Fruit fly (Drosophila melanogaster) whole organism, embryonic: ENCODE measurements around the gene CG34300.

ENCODE experiments used
- Atf6 ChIP-seq: fragments of 200-800 bp; sonication (Bioruptor generic); IDR thresholded peaks from 2 replicates; pipeline ENCODE4 v1.3.6; 2022; ENCODE audit warnings: missing biosample characterization, missing genetic modification characterization
- CG14441 ChIP-seq: fragments of 200-800 bp; sonication (Bioruptor generic); IDR thresholded peaks from 2 replicates; pipeline ENCODE4 v1.3.6; 2022; ENCODE audit warnings: missing biosample characterization, missing genetic modification characterization
- CG16779 ChIP-seq: fragments of 200-800 bp; sonication (Bioruptor generic); IDR thresholded peaks from 2 replicates; pipeline ENCODE4 v1.3.6; 2022; ENCODE audit warnings: missing biosample characterization, missing genetic modification characterization
- CG16863 ChIP-seq: fragments of 200-800 bp; sonication (Bioruptor generic); optimal IDR thresholded peaks from 3 replicates; lab custom pipeline; 2016; ENCODE audit warnings: missing biosample characterization, missing genetic modification characterization
- CG17328 ChIP-seq: fragments of 200-800 bp; sonication (Bioruptor generic); IDR thresholded peaks from 2 replicates; pipeline ENCODE4 v1.3.6; 2022; ENCODE audit warnings: missing biosample characterization, missing genetic modification characterization
- CG17359 ChIP-seq: fragments of 200-800 bp; sonication (Bioruptor generic); optimal IDR thresholded peaks from 3 replicates; lab custom pipeline; 2018; ENCODE audit warnings: missing biosample characterization, mild to moderate bottlenecking, missing genetic modification characterization, moderate library complexity
- CG2678 ChIP-seq: fragments of 200-800 bp; sonication (Bioruptor generic); optimal IDR thresholded peaks from 3 replicates; lab custom pipeline; 2019; ENCODE audit warnings: missing biosample characterization, mild to moderate bottlenecking, missing genetic modification characterization, moderate library complexity
- CG2875 ChIP-seq: fragments of 200-800 bp; sonication (Bioruptor generic); optimal IDR thresholded peaks from 2 replicates; lab custom pipeline; 2017; ENCODE audit warnings: missing biosample characterization, mild to moderate bottlenecking, missing genetic modification characterization, missing genetic modification reagents
- CG30403 ChIP-seq: fragments of 200-800 bp; sonication (Bioruptor generic); optimal IDR thresholded peaks from 3 replicates; lab custom pipeline; 2016; ENCODE audit warnings: missing biosample characterization, missing genetic modification characterization
- CG3065 ChIP-seq: fragments of 200-800 bp; sonication (Bioruptor generic); optimal IDR thresholded peaks from 2 replicates; lab custom pipeline; 2016; ENCODE audit warnings: missing biosample characterization, missing genetic modification characterization
- CG31224 ChIP-seq: fragments of 200-800 bp; sonication (Bioruptor generic); IDR thresholded peaks from 2 replicates; pipeline ENCODE4 v1.3.6; 2022; ENCODE audit warnings: missing biosample characterization, missing genetic modification characterization
- CG32532 ChIP-seq: fragments of 200-800 bp; sonication (Bioruptor generic); IDR thresholded peaks from 2 replicates; pipeline ENCODE4 v1.3.6; 2022; ENCODE audit warnings: missing biosample characterization, missing genetic modification characterization
- CG3995 ChIP-seq: fragments of 200-800 bp; sonication (Bioruptor generic); optimal IDR thresholded peaks from 3 replicates; lab custom pipeline; 2016; ENCODE audit warnings: missing biosample characterization, missing genetic modification characterization
- CG4282 ChIP-seq: fragments of 200-800 bp; sonication (Bioruptor generic); optimal IDR thresholded peaks from 2 replicates; lab custom pipeline; 2016; ENCODE audit warnings: missing biosample characterization, missing genetic modification characterization
- CG8924 ChIP-seq: fragments of 200-800 bp; optimal IDR thresholded peaks from 3 replicates; lab custom pipeline; 2019; ENCODE audit warnings: missing biosample characterization, mild to moderate bottlenecking, missing genetic modification characterization, moderate library complexity
- CG9817 ChIP-seq: fragments of 200-800 bp; sonication (Bioruptor generic); optimal IDR thresholded peaks from 2 replicates; lab custom pipeline; 2018; ENCODE audit warnings: missing biosample characterization, mild to moderate bottlenecking, missing genetic modification characterization, moderate library complexity
- CG9932 ChIP-seq: fragments of 200-800 bp; sonication (Bioruptor generic); IDR thresholded peaks from 2 replicates; pipeline ENCODE4 v1.3.6; 2022; ENCODE audit warnings: missing biosample characterization, missing genetic modification characterization
- Drgx ChIP-seq: fragments of 200-800 bp; sonication (Bioruptor generic); IDR thresholded peaks from 2 replicates; pipeline ENCODE4 v1.3.6; 2022; ENCODE audit warnings: missing biosample characterization, missing genetic modification characterization
- HLH3B ChIP-seq: fragments of 200-800 bp; sonication (Bioruptor generic); IDR thresholded peaks from 2 replicates; pipeline ENCODE4 v1.3.6; 2022; ENCODE audit warnings: missing biosample characterization, missing genetic modification characterization
- HLH54F ChIP-seq: fragments of 200-800 bp; sonication (Bioruptor generic); optimal IDR thresholded peaks from 3 replicates; lab custom pipeline; 2016; ENCODE audit warnings: missing biosample characterization, missing genetic modification characterization
- Meics ChIP-seq: fragments of 200-800 bp; sonication (Bioruptor generic); optimal IDR thresholded peaks from 2 replicates; lab custom pipeline; 2017; ENCODE audit warnings: missing biosample characterization, mild to moderate bottlenecking, missing genetic modification characterization
- Mes4 ChIP-seq: fragments of 200-800 bp; sonication (Bioruptor generic); optimal IDR thresholded peaks from 2 replicates; lab custom pipeline; 2016; ENCODE audit warnings: missing biosample characterization, missing genetic modification characterization
- Mrtf ChIP-seq: fragments of 200-800 bp; sonication (Bioruptor generic); IDR thresholded peaks from 3 replicates; pipeline ENCODE4 v1.3.6; 2022; ENCODE audit warnings: missing biosample characterization, missing genetic modification characterization
- NFAT ChIP-seq: fragments of 200-800 bp; sonication (Bioruptor generic); IDR thresholded peaks from 2 replicates; pipeline ENCODE4 v1.3.6; 2022; ENCODE audit warnings: missing biosample characterization, missing genetic modification characterization
- Opbp ChIP-seq: fragments of 200-800 bp; sonication (Bioruptor generic); IDR thresholded peaks from 3 replicates; pipeline ENCODE4 v1.3.6; 2022; ENCODE audit warnings: missing biosample characterization, missing genetic modification characterization; ENCODE audit not compliant: partially characterized antibody
- Ptx1 ChIP-seq: fragments of 200-800 bp; sonication (Bioruptor generic); IDR thresholded peaks from 2 replicates; pipeline ENCODE4 v1.3.6; 2022; ENCODE audit warnings: missing biosample characterization, missing genetic modification characterization
- Ssrp ChIP-seq: fragments of 200-800 bp; sonication (Bioruptor generic); optimal IDR thresholded peaks from 2 replicates; lab custom pipeline; 2018; ENCODE audit warnings: missing biosample characterization, mild to moderate bottlenecking, missing genetic modification characterization, moderate library complexity
- Trl ChIP-seq, 3 experiments: fragments of >200 bp in 2 of 3; fragments of 200-800 bp in 1 of 3; sonication (Bioruptor generic) in 1 of 3; optimal IDR thresholded peaks; 2 replicates in 1 of 3; 3 replicates in 2 of 3; lab custom pipeline; 2016 to 2017; ENCODE audit warnings: missing biosample characterization in 1 of 3, missing genetic modification characterization in 1 of 3
- Xbp1 ChIP-seq: fragments of 200-800 bp; sonication (Bioruptor generic); optimal IDR thresholded peaks from 3 replicates; lab custom pipeline; 2016; ENCODE audit warnings: missing biosample characterization, mild to moderate bottlenecking, missing genetic modification characterization
- Xrp1 ChIP-seq: fragments of 200-800 bp; sonication (Bioruptor generic); IDR thresholded peaks from 2 replicates; pipeline ENCODE4 v1.3.6; 2022; ENCODE audit warnings: missing biosample characterization, missing genetic modification characterization
- al ChIP-seq: fragments of 200-800 bp; sonication (Bioruptor generic); IDR thresholded peaks from 2 replicates; pipeline ENCODE4 v1.3.6; 2022; ENCODE audit warnings: missing biosample characterization, missing genetic modification characterization
- bcd ChIP-seq: fragments of 200-800 bp; sonication (Bioruptor generic); optimal IDR thresholded peaks from 2 replicates; lab custom pipeline; 2017; ENCODE audit warnings: missing biosample characterization, mild to moderate bottlenecking, missing genetic modification characterization
- bsh ChIP-seq, 2 experiments: fragments of 200-800 bp; sonication (Bioruptor generic); optimal IDR thresholded peaks; 2 replicates each; lab custom pipeline; 2017 to 2018; ENCODE audit warnings: mild to moderate bottlenecking in 2 of 2, missing biosample characterization in 2 of 2, missing genetic modification characterization in 2 of 2, moderate library complexity in 1 of 2
- eyg ChIP-seq: fragments of 200-800 bp; sonication (Bioruptor generic); optimal IDR thresholded peaks from 3 replicates; lab custom pipeline; 2016; ENCODE audit warnings: missing biosample characterization, missing genetic modification characterization
- gcm ChIP-seq: fragments of 200-800 bp; sonication (Bioruptor generic); optimal IDR thresholded peaks from 2 replicates; lab custom pipeline; 2019; ENCODE audit warnings: missing biosample characterization, mild to moderate bottlenecking, missing genetic modification characterization, moderate library complexity
- gro ChIP-seq: fragments of 200-800 bp; sonication (Bioruptor generic); optimal IDR thresholded peaks from 2 replicates; lab custom pipeline; 2016; ENCODE audit warnings: missing biosample characterization, missing genetic modification characterization
- h ChIP-seq: fragments of >200 bp; optimal IDR thresholded peaks from 2 replicates; lab custom pipeline; 2017
- lilli ChIP-seq: fragments of 200-800 bp; sonication (Bioruptor generic); optimal IDR thresholded peaks from 3 replicates; lab custom pipeline; 2016; ENCODE audit warnings: missing biosample characterization, missing genetic modification characterization
- lmd ChIP-seq: fragments of 200-800 bp; sonication (Bioruptor generic); IDR thresholded peaks from 2 replicates; pipeline ENCODE4 v1.3.6; 2022; ENCODE audit warnings: missing biosample characterization, missing genetic modification characterization
- mam ChIP-seq: fragments of 200-800 bp; sonication (Bioruptor generic); optimal IDR thresholded peaks from 3 replicates; lab custom pipeline; 2016; ENCODE audit warnings: missing biosample characterization, missing genetic modification characterization
- pan ChIP-seq, 4 experiments: fragments of >200 bp in 3 of 4; fragments of 200-800 bp in 1 of 4; sonication (Bioruptor generic) in 1 of 4; optimal IDR thresholded peaks in 3 of 4; IDR thresholded peaks in 1 of 4; 2 replicates each; pipeline versions ENCODE4 v1.3.6 to Lab custom; 2017 to 2022; ENCODE audit warnings: missing biosample characterization in 2 of 4, missing genetic modification characterization in 2 of 4, mixed read lengths in 1 of 4
- prd ChIP-seq, 3 experiments: fragments of >200 bp in 2 of 3; fragments of 200-800 bp in 1 of 3; sonication (Bioruptor generic) in 1 of 3; optimal IDR thresholded peaks in 2 of 3; IDR thresholded peaks in 1 of 3; 2 replicates in 2 of 3; 3 replicates in 1 of 3; pipeline versions ENCODE4 v1.3.6 to Lab custom; 2017 to 2022; ENCODE audit warnings: missing biosample characterization in 1 of 3, missing genetic modification characterization in 1 of 3
- ranshi ChIP-seq: fragments of 200-800 bp; sonication (Bioruptor generic); IDR thresholded peaks from 2 replicates; pipeline ENCODE4 v1.3.6; 2022; ENCODE audit warnings: missing biosample characterization, missing genetic modification characterization
- repo ChIP-seq: fragments of 200-800 bp; sonication (Bioruptor generic); optimal IDR thresholded peaks from 2 replicates; lab custom pipeline; 2016; ENCODE audit warnings: missing biosample characterization, missing genetic modification characterization
- ro ChIP-seq: fragments of 200-800 bp; sonication (Bioruptor generic); IDR thresholded peaks from 2 replicates; pipeline ENCODE4 v1.3.6; 2022; ENCODE audit warnings: missing biosample characterization, missing genetic modification characterization
- sr ChIP-seq: fragments of 200-800 bp; sonication (Bioruptor generic); IDR thresholded peaks from 3 replicates; pipeline ENCODE4 v1.3.6; 2022; ENCODE audit warnings: missing biosample characterization, missing genetic modification characterization
- tgo ChIP-seq: fragments of 200-800 bp; sonication (Bioruptor generic); IDR thresholded peaks from 3 replicates; pipeline ENCODE4 v1.3.6; 2022; ENCODE audit warnings: missing biosample characterization, missing genetic modification characterization
- unpg ChIP-seq: fragments of 200-800 bp; sonication (Bioruptor generic); optimal IDR thresholded peaks from 3 replicates; lab custom pipeline; 2018; ENCODE audit warnings: missing biosample characterization, mild to moderate bottlenecking, missing genetic modification characterization, moderate library complexity
- wdn ChIP-seq: fragments of 200-800 bp; sonication (Bioruptor generic); IDR thresholded peaks from 2 replicates; pipeline ENCODE4 v1.3.6; 2022; ENCODE audit warnings: missing biosample characterization, missing genetic modification characterization
- zfh2 ChIP-seq: fragments of 200-800 bp; sonication (Bioruptor generic); optimal IDR thresholded peaks from 2 replicates; lab custom pipeline; 2016; ENCODE audit warnings: missing biosample characterization, missing genetic modification characterization

CG34300 gene

dm6 chr3R:30280312-30280711 lies 26.1 kb downstream of the CG34300 start (continued):
- TF ChIP-seq Meics (GFP tag; lab: Kevin White, UChicago) (peak; percentile 37), Drgx (peak; percentile 42), gcm (no peak), CG2678 (peak; percentile 49), mam (peak; percentile 21), Mes4 (GFP tag; lab: Kevin White, UChicago) (no peak), ro (no peak), bsh (GFP tag; optimal IDR thresholded peaks at IDR 0.05; lab: Kevin White, UChicago) (peak in 1 of 2 experiments; percentile 16), CG17328 (GFP tag; lab: Robert Waterston, UW) (peak; percentile 43), bcd (peak; percentile 24), Xbp1 (peak; percentile 10), CG4282 (GFP tag; lab: Kevin White, UChicago) (no peak), Ssrp (tag; lab: Kevin White, UChicago) (no peak), CG31224 (GFP tag; lab: Robert Waterston, UW) (0 out of 2 replicates have a peak, but pooled peaks have one; percentile 8), Xrp1 (peak; percentile 55; the same call in 1 of the 2 replicates), CG9932 (GFP tag; lab: Robert Waterston, UW) (peak; percentile 12; the same call in 1 of the 2 replicates), CG14441 (GFP tag; lab: Robert Waterston, UW) (0 out of 2 replicates have a peak, but pooled peaks have one; percentile 12), zfh2 (GFP tag; lab: Kevin White, UChicago) (peak; percentile 52), lilli (GFP tag; lab: Kevin White, UChicago) (peak; percentile 26), repo (no peak), HLH54F (GFP tag; lab: Kevin White, UChicago) (peak; percentile 32), CG32532 (peak; percentile 60), unpg (GFP tag; lab: Kevin White, UChicago) (peak; percentile 55), CG2875 (GFP tag; lab: Kevin White, UChicago) (no peak), wdn (GFP tag; lab: Robert Waterston, UW) (no peak), prd (optimal IDR thresholded peaks at IDR 0.05; lab: Kevin White, UChicago) (no peak), prd (GFP tag; IDR thresholded peaks at IDR 0.05; lab: Robert Waterston, UW) (peak; percentile 43; the same call in 2 of the 3 replicates), pan (optimal IDR thresholded peaks at IDR 0.05; lab: Kevin White, UChicago) (no peak), pan (GFP tag; optimal IDR thresholded peaks at IDR 0.05 in 1 of 2, IDR thresholded peaks at IDR 0.05 in 1 of 2) (peak in 1 of 2 experiments; percentile 24), sr (no peak), gro (no peak), Ptx1 (GFP tag; lab: Robert Waterston, UW) (peak; percentile 18; the same call in 1 of the 2 replicates), CG3065 (GFP tag; lab: Kevin White, UChicago) (no peak), CG16779 (GFP tag; lab: Robert Waterston, UW) (no peak), al (GFP tag; lab: Robert Waterston, UW) (peak; percentile 36; the same call in 1 of the 2 replicates), eyg (no peak), HLH3B (GFP tag; lab: Robert Waterston, UW) (peak; percentile 34; the same call in 1 of the 2 replicates), tgo (GFP tag; lab: Robert Waterston, UW) (peak; percentile 27; the same call in 1 of the 3 replicates), NFAT (GFP tag; lab: Robert Waterston, UW) (0 out of 2 replicates have a peak, but pooled peaks have one; percentile 21), CG9817 (tag; lab: Kevin White, UChicago) (peak; percentile 3), lmd (peak; percentile 51; the same call in 1 of the 2 replicates), CG17359 (peak; percentile 17), Mrtf (GFP tag; lab: Robert Waterston, UW) (no peak), CG3995 (GFP tag; lab: Kevin White, UChicago) (no peak), ranshi (GFP tag; lab: Robert Waterston, UW) (peak; percentile 54), h (lab: Kevin White, UChicago) (no peak), CG8924 (tag; lab: Kevin White, UChicago) (peak; percentile 29), CG16863 (GFP tag; lab: Kevin White, UChicago) (peak; percentile 3), Atf6 (peak; percentile 37; the same call in 1 of the 2 replicates), CG30403 (GFP tag; lab: Kevin White, UChicago) (peak; percentile 23), Trl (optimal IDR thresholded peaks at IDR 0.05; lab: Kevin White, UChicago) (no peak), Trl (GFP tag; optimal IDR thresholded peaks at IDR 0.05; lab: Kevin White, UChicago) (no peak), Opbp (GFP tag; lab: Robert Waterston, UW) (no peak)
